Fruit fly (Drosophila melanogaster): ENCODE results near the gene CG17648.

CG17648 gene

DNA sequence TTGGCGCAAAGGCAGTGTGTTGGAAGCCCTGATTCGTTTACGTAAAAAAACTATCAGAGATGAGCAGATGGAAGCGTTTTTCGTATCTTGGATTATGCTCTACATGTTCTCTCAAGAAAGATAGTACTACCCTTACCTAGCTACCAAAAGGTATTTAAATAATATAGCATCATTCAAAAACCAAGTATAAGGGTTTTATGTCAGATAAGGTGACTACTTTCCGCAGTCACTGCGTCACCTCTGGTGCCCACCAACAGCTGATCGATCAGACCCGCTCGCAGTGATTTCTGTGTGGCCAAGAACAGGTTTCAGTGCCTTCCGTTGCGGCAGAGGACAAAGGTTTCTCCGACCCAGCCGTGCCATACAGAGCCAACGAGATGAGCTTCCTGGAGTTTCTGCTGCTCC, 22.5 kb upstream of the CG17648 start, which contains the start of the genes Eno and CG31937 (continued):
- TF ChIP-seq CG3838 (GFP tag; optimal IDR thresholded peaks at IDR 0.05) (no peak), CG31365 (tag; optimal IDR thresholded peaks at IDR 0.05) (no peak), Tbp (GFP tag; optimal IDR thresholded peaks at IDR 0.05) (no peak), mam (GFP tag; optimal IDR thresholded peaks at IDR 0.05) (peak; percentile 59), Chrac-16 (GFP tag; optimal IDR thresholded peaks at IDR 0.05) (peak; percentile 65), p53 (GFP tag; optimal IDR thresholded peaks at IDR 0.05) (no peak), CG2889 (GFP tag; IDR thresholded peaks at IDR 0.05) (no peak), CG11085 (GFP tag; IDR thresholded peaks at IDR 0.05) (0 out of 2 replicates have a peak, but pooled peaks have one; percentile 20), Elba2 (GFP tag; optimal IDR thresholded peaks at IDR 0.05) (no peak), CG3281 (GFP tag; optimal IDR thresholded peaks at IDR 0.05) (peak; percentile 62), run (tag; optimal IDR thresholded peaks at IDR 0.05) (no peak), lilli (GFP tag; optimal IDR thresholded peaks at IDR 0.05) (peak; percentile 59), gsb-n (tag; optimal IDR thresholded peaks at IDR 0.05) (no peak), CG6791 (GFP tag; IDR thresholded peaks at IDR 0.05; ENCODE audit: partially characterized antibody) (no peak), en (GFP tag; optimal IDR thresholded peaks at IDR 0.05) (no peak), rib (GFP tag; IDR thresholded peaks at IDR 0.05) (no peak), CG10209 (GFP tag; optimal IDR thresholded peaks at IDR 0.05) (peak; percentile 48), Fer2 (tag; optimal IDR thresholded peaks at IDR 0.05) (no peak), ttk (GFP tag; IDR thresholded peaks at IDR 0.05) (peak; percentile 14; the same call in 1 of the 2 replicates), Dip3 (GFP tag; optimal IDR thresholded peaks at IDR 0.05) (peak; percentile 55), phol (tag; optimal IDR thresholded peaks at IDR 0.05) (peak; percentile 16), al (GFP tag; IDR thresholded peaks at IDR 0.05) (peak; percentile 72), tup (GFP tag; optimal IDR thresholded peaks at IDR 0.05) (no peak), hbn (GFP tag; IDR thresholded peaks at IDR 0.05; ENCODE audit: partially characterized antibody) (peak; percentile 11; the same call in 1 of the 2 replicates), tin (GFP tag; optimal IDR thresholded peaks at IDR 0.05) (peak; percentile 17), CG17385 (GFP tag; optimal IDR thresholded peaks at IDR 0.05) (peak; percentile 47), fd3F (GFP tag; optimal IDR thresholded peaks at IDR 0.05) (peak; percentile 3), mirr (GFP tag; optimal IDR thresholded peaks at IDR 0.05) (peak; percentile 36), exex (tag; optimal IDR thresholded peaks at IDR 0.05) (peak; percentile 21), cas (GFP tag; IDR thresholded peaks at IDR 0.05) (no peak), jing (GFP tag; optimal IDR thresholded peaks at IDR 0.05) (no peak), Awh (GFP tag; IDR thresholded peaks at IDR 0.05) (no peak), CG7357 (GFP tag; IDR thresholded peaks at IDR 0.05) (no peak; the same call in 2 of the 3 replicates), Hr78 (GFP tag; optimal IDR thresholded peaks at IDR 0.05) (no peak), HmgD (GFP tag; optimal IDR thresholded peaks at IDR 0.05) (peak; percentile 21), gro (GFP tag; optimal IDR thresholded peaks at IDR 0.05) (peak; percentile 25), CG8478 (optimal IDR thresholded peaks at IDR 0.05) (no peak), CG3407 (GFP tag; optimal IDR thresholded peaks at IDR 0.05) (peak; percentile 23), CG43689 (GFP tag; IDR thresholded peaks at IDR 0.05) (no peak), CG13296 (GFP tag; optimal IDR thresholded peaks at IDR 0.05) (peak; percentile 19), D19A (tag; optimal IDR thresholded peaks at IDR 0.05) (no peak), Six4 (GFP tag; optimal IDR thresholded peaks at IDR 0.05) (no peak), CG10565 (GFP tag; optimal IDR thresholded peaks at IDR 0.05) (no peak), gcm2 (GFP tag; optimal IDR thresholded peaks at IDR 0.05) (no peak), CG4617 (GFP tag; optimal IDR thresholded peaks at IDR 0.05; ENCODE audit: borderline replicate concordance) (no peak), CG17328 (GFP tag; IDR thresholded peaks at IDR 0.05) (peak; percentile 48), CG34422 (GFP tag; IDR thresholded peaks at IDR 0.05) (peak; percentile 55; the same call in 2 of the 3 replicates), CG1024 (GFP tag; IDR thresholded peaks at IDR 0.05) (no peak), CG12659 (GFP tag; optimal IDR thresholded peaks at IDR 0.05) (peak; percentile 60), Ets65A (GFP tag) (no peak), bigmax (GFP tag; optimal IDR thresholded peaks at IDR 0.05) (no peak), CG5180 (GFP tag; optimal IDR thresholded peaks at IDR 0.05) (peak; percentile 87)
